Worm (Caenorhabditis elegans) whole organism, mixed stage, embryonic: ENCODE data around the gene T26H5.14.

Experiments
- ceh-83 ChIP-seq: fragments of 200-800 bp; sonication (Bioruptor generic); optimal IDR thresholded peaks from 2 replicates; lab custom pipeline; 2018; ENCODE audit warnings: mild to moderate bottlenecking, missing genetic modification characterization, missing compliant biosample characterization
- ces-1 ChIP-seq: fragments of 150-350 bp; optimal IDR thresholded peaks from 2 replicates; lab custom pipeline; 2014; ENCODE audit warnings: missing biosample characterization, missing genetic modification reagents, missing genetic modification characterization
- drap-1 ChIP-seq: fragments of 200-800 bp; sonication (Bioruptor generic); optimal IDR thresholded peaks from 3 replicates; lab custom pipeline; 2018; ENCODE audit warnings: mild to moderate bottlenecking, missing genetic modification characterization, missing compliant biosample characterization
- elt-3 ChIP-seq: fragments of 150-350 bp; optimal IDR thresholded peaks from 2 replicates; lab custom pipeline; 2014; ENCODE audit warnings: missing biosample characterization, missing genetic modification characterization
- lin-13 ChIP-seq: fragments of 150-350 bp; optimal IDR thresholded peaks from 2 replicates; lab custom pipeline; 2014; ENCODE audit warnings: missing biosample characterization, missing genetic modification characterization
- mls-2 ChIP-seq: sonication (generic microtip); optimal IDR thresholded peaks from 2 replicates; lab custom pipeline; 2016; ENCODE audit warnings: mild to moderate bottlenecking, missing genetic modification characterization, moderate library complexity, missing compliant biosample characterization
- nhr-237 ChIP-seq: fragments of 150-350 bp; optimal IDR thresholded peaks from 2 replicates; lab custom pipeline; 2014; ENCODE audit warnings: missing biosample characterization, missing genetic modification characterization
- nhr-76 ChIP-seq: sonication (generic microtip); optimal IDR thresholded peaks from 2 replicates; lab custom pipeline; 2017; ENCODE audit warnings: missing biosample characterization, missing genetic modification characterization
- snpc-4 ChIP-seq: fragments of 150-350 bp; optimal IDR thresholded peaks from 2 replicates; lab custom pipeline; 2014; ENCODE audit warnings: missing biosample characterization, missing genetic modification characterization

ce11 chrV:15442384-15442783, 6.6 kb upstream of the T26H5.14 start:
- TF ChIP-seq nhr-237 (tag; lab: Kevin White, UChicago) = no peak
- TF ChIP-seq elt-3 (tag; lab: Kevin White, UChicago) = no peak
- no peak for TF ChIP-seq lin-13 (tag; lab: Kevin White, UChicago)
- no peak for TF ChIP-seq nhr-76 (tag; lab: Kevin White, UChicago)
- TF ChIP-seq drap-1 (GFP tag; lab: Kevin White, UChicago) = no peak
- no peak for TF ChIP-seq ces-1
- TF ChIP-seq ceh-83 = no peak
- TF ChIP-seq snpc-4 (tag; lab: Kevin White, UChicago) = no peak
- no peak for TF ChIP-seq mls-2 (tag; lab: Kevin White, UChicago)
